Fruit fly (Drosophila melanogaster) whole organism, prepupa: ENCODE results near the gene CG43886.

Experiments used
- CG10669 ChIP-seq: fragments of 200-800 bp; sonication (Bioruptor generic); optimal IDR thresholded peaks from 3 replicates; lab custom pipeline; 2018; ENCODE audit warnings: missing biosample characterization, mild to moderate bottlenecking, missing genetic modification characterization, moderate library complexity
- CG11294 ChIP-seq: fragments of 200-800 bp; sonication (Bioruptor generic); IDR thresholded peaks from 2 replicates; pipeline ENCODE4 v1.3.6; 2022; ENCODE audit warnings: missing biosample characterization, missing genetic modification characterization
- CG11762 ChIP-seq: fragments of 200-800 bp; sonication (Bioruptor generic); optimal IDR thresholded peaks from 3 replicates; lab custom pipeline; 2016; ENCODE audit warnings: missing biosample characterization, missing genetic modification characterization; ENCODE audit not compliant: insufficient read depth
- CG11902 ChIP-seq: fragments of 200-800 bp; sonication (Bioruptor generic); optimal IDR thresholded peaks from 3 replicates; lab custom pipeline; 2016; ENCODE audit warnings: missing biosample characterization, missing genetic modification characterization
- CG15336 ChIP-seq: fragments of 200-800 bp; sonication (Bioruptor generic); IDR thresholded peaks from 2 replicates; pipeline ENCODE4 v1.3.6; 2022; ENCODE audit warnings: missing biosample characterization, missing genetic modification characterization
- CG1621 ChIP-seq: fragments of 200-800 bp; sonication (Bioruptor generic); optimal IDR thresholded peaks from 3 replicates; lab custom pipeline; 2018; ENCODE audit warnings: missing biosample characterization, mild to moderate bottlenecking, missing genetic modification characterization
- CG3032 ChIP-seq: fragments of 200-800 bp; optimal IDR thresholded peaks from 2 replicates; lab custom pipeline; 2019; ENCODE audit warnings: missing biosample characterization, mild to moderate bottlenecking, missing genetic modification characterization, moderate library complexity
- CG31627 ChIP-seq: fragments of 200-800 bp; sonication (Bioruptor generic); optimal IDR thresholded peaks from 3 replicates; lab custom pipeline; 2016; ENCODE audit warnings: missing biosample characterization, missing genetic modification characterization
- CG32006 ChIP-seq: fragments of 200-800 bp; sonication (Bioruptor generic); optimal IDR thresholded peaks from 3 replicates; lab custom pipeline; 2017; ENCODE audit warnings: missing biosample characterization, mild to moderate bottlenecking, missing genetic modification characterization
- CG34406 ChIP-seq: fragments of 200-800 bp; sonication (Bioruptor generic); optimal IDR thresholded peaks from 3 replicates; lab custom pipeline; 2016; ENCODE audit warnings: missing biosample characterization, missing genetic modification characterization
- CG4318 ChIP-seq: fragments of 200-800 bp; sonication (Bioruptor generic); optimal IDR thresholded peaks from 3 replicates; lab custom pipeline; 2017; ENCODE audit warnings: missing biosample characterization, mild to moderate bottlenecking, missing genetic modification characterization
- CG6276 ChIP-seq: fragments of 200-800 bp; sonication (Bioruptor generic); optimal IDR thresholded peaks from 2 replicates; lab custom pipeline; 2017; ENCODE audit warnings: missing biosample characterization, mild to moderate bottlenecking, missing genetic modification characterization
- CG6792 ChIP-seq: fragments of 200-800 bp; sonication (Bioruptor generic); optimal IDR thresholded peaks from 3 replicates; lab custom pipeline; 2016; ENCODE audit warnings: missing biosample characterization, missing genetic modification characterization
- CG6808 ChIP-seq: fragments of 200-800 bp; sonication (Bioruptor generic); optimal IDR thresholded peaks from 3 replicates; lab custom pipeline; 2017; ENCODE audit warnings: missing biosample characterization, missing genetic modification characterization, mild to moderate bottlenecking, moderate library complexity, missing genetic modification reagents
- CG7368 ChIP-seq: fragments of 200-800 bp; sonication (Bioruptor generic); optimal IDR thresholded peaks from 3 replicates; lab custom pipeline; 2016; ENCODE audit warnings: missing biosample characterization, missing genetic modification characterization
- CG8319 ChIP-seq: fragments of 200-800 bp; sonication (Bioruptor generic); optimal IDR thresholded peaks from 3 replicates; lab custom pipeline; 2016; ENCODE audit warnings: missing biosample characterization, missing genetic modification characterization
- CG9139 ChIP-seq: fragments of 200-800 bp; sonication (Bioruptor generic); optimal IDR thresholded peaks from 3 replicates; lab custom pipeline; 2017; ENCODE audit warnings: missing biosample characterization, mild to moderate bottlenecking, missing genetic modification characterization
- Eip75B ChIP-seq: fragments of 200-800 bp; sonication (Bioruptor generic); optimal IDR thresholded peaks from 3 replicates; lab custom pipeline; 2016; ENCODE audit warnings: missing biosample characterization, missing genetic modification characterization
- Eip93F ChIP-seq: fragments of 200-800 bp; sonication (Bioruptor generic); optimal IDR thresholded peaks from 2 replicates; lab custom pipeline; 2016; ENCODE audit warnings: missing biosample characterization, mild to moderate bottlenecking, missing genetic modification characterization
- Ets21C ChIP-seq: fragments of 200-800 bp; sonication (Bioruptor generic); optimal IDR thresholded peaks from 3 replicates; lab custom pipeline; 2016; ENCODE audit warnings: missing biosample characterization, missing genetic modification characterization
- Ets96B ChIP-seq: fragments of 200-800 bp; optimal IDR thresholded peaks from 2 replicates; lab custom pipeline; 2019; ENCODE audit warnings: missing biosample characterization, mild to moderate bottlenecking, missing genetic modification characterization, moderate library complexity
- Gug ChIP-seq: fragments of 200-800 bp; sonication (Bioruptor generic); IDR thresholded peaks from 2 replicates; pipeline ENCODE4 v1.3.6; 2022; ENCODE audit warnings: missing biosample characterization, missing genetic modification characterization
- Hr38 ChIP-seq: sonication (Bioruptor generic); optimal IDR thresholded peaks from 2 replicates; lab custom pipeline; 2016; ENCODE audit warnings: missing biosample characterization, missing genetic modification characterization
- Hr39 ChIP-seq: fragments of 200-800 bp; sonication (Bioruptor generic); optimal IDR thresholded peaks from 2 replicates; lab custom pipeline; 2016; ENCODE audit warnings: missing biosample characterization, missing genetic modification characterization
- Hr4 ChIP-seq: fragments of 200-800 bp; sonication (Bioruptor generic); optimal IDR thresholded peaks from 3 replicates; lab custom pipeline; 2016; ENCODE audit warnings: missing biosample characterization, missing genetic modification characterization
- Lpt ChIP-seq: fragments of 200-800 bp; sonication (Bioruptor generic); optimal IDR thresholded peaks from 3 replicates; lab custom pipeline; 2016; ENCODE audit warnings: missing biosample characterization, missing genetic modification characterization
- OdsH ChIP-seq: fragments of 200-800 bp; sonication (Bioruptor generic); optimal IDR thresholded peaks from 3 replicates; lab custom pipeline; 2016; ENCODE audit warnings: missing biosample characterization, missing genetic modification characterization
- Smox ChIP-seq: fragments of 200-800 bp; sonication (Bioruptor generic); optimal IDR thresholded peaks from 3 replicates; lab custom pipeline; 2016; ENCODE audit warnings: missing biosample characterization, missing genetic modification characterization
- Sox102F ChIP-seq: fragments of 200-800 bp; sonication (Bioruptor generic); optimal IDR thresholded peaks from 2 replicates; lab custom pipeline; 2016; ENCODE audit warnings: missing biosample characterization, mild to moderate bottlenecking, missing genetic modification characterization
- Sox15 ChIP-seq: fragments of 200-800 bp; sonication (Bioruptor generic); optimal IDR thresholded peaks from 3 replicates; lab custom pipeline; 2016; ENCODE audit warnings: missing biosample characterization, missing genetic modification characterization
- cyc ChIP-seq: fragments of 200-800 bp; sonication (Bioruptor generic); optimal IDR thresholded peaks from 3 replicates; lab custom pipeline; 2016; ENCODE audit warnings: missing biosample characterization, missing genetic modification characterization
- dac ChIP-seq: fragments of 200-800 bp; sonication (Bioruptor generic); optimal IDR thresholded peaks from 2 replicates; lab custom pipeline; 2017; ENCODE audit warnings: missing biosample characterization, mild to moderate bottlenecking, missing genetic modification characterization
- dsx ChIP-seq: fragments of 200-800 bp; optimal IDR thresholded peaks from 3 replicates; lab custom pipeline; 2019; ENCODE audit warnings: missing biosample characterization, mild to moderate bottlenecking, missing genetic modification characterization, moderate library complexity; ENCODE audit not compliant: poor library complexity, severe bottlenecking
- eg ChIP-seq: fragments of 200-800 bp; sonication (Bioruptor generic); IDR thresholded peaks from 3 replicates; pipeline ENCODE4 v1.3.6; 2022; ENCODE audit warnings: missing biosample characterization, missing genetic modification characterization
- fd85E ChIP-seq: fragments of 200-800 bp; sonication (Bioruptor generic); optimal IDR thresholded peaks from 3 replicates; lab custom pipeline; 2016; ENCODE audit warnings: missing biosample characterization, missing genetic modification characterization
- fkh ChIP-seq: fragments of 200-800 bp; sonication (Bioruptor generic); optimal IDR thresholded peaks from 3 replicates; lab custom pipeline; 2017; ENCODE audit warnings: missing biosample characterization, mild to moderate bottlenecking, missing genetic modification characterization, moderate library complexity
- lz ChIP-seq: fragments of 200-800 bp; sonication (Bioruptor generic); optimal IDR thresholded peaks from 3 replicates; lab custom pipeline; 2016; ENCODE audit warnings: missing biosample characterization, missing genetic modification characterization
- net ChIP-seq: fragments of 200-800 bp; sonication (Bioruptor generic); optimal IDR thresholded peaks from 3 replicates; lab custom pipeline; 2016; ENCODE audit warnings: missing biosample characterization, missing genetic modification characterization
- pdm3 ChIP-seq: fragments of 200-800 bp; sonication (Bioruptor generic); optimal IDR thresholded peaks from 3 replicates; lab custom pipeline; 2016; ENCODE audit warnings: missing biosample characterization, missing genetic modification characterization
- salr ChIP-seq, 2 experiments: fragments of 200-800 bp; sonication (Bioruptor generic); optimal IDR thresholded peaks; 3 replicates each; lab custom pipeline; 2016 to 2018; ENCODE audit warnings: missing biosample characterization in 2 of 2, missing genetic modification characterization in 2 of 2, mild to moderate bottlenecking in 1 of 2
- spab ChIP-seq: fragments of 200-800 bp; sonication (Bioruptor generic); optimal IDR thresholded peaks from 2 replicates; lab custom pipeline; 2017; ENCODE audit warnings: missing biosample characterization, mild to moderate bottlenecking, missing genetic modification characterization, missing genetic modification reagents
- ss ChIP-seq, 2 experiments: fragments of 200-800 bp; sonication (Bioruptor generic); optimal IDR thresholded peaks; 2 replicates in 1 of 2; 3 replicates in 1 of 2; lab custom pipeline; 2017 to 2018; ENCODE audit warnings: mild to moderate bottlenecking in 2 of 2, missing biosample characterization in 2 of 2, missing genetic modification characterization in 2 of 2, moderate library complexity in 1 of 2
- vri ChIP-seq: fragments of 200-800 bp; sonication (Bioruptor generic); optimal IDR thresholded peaks from 3 replicates; lab custom pipeline; 2016; ENCODE audit warnings: missing biosample characterization, mild to moderate bottlenecking, missing genetic modification characterization

Gene CG43886

dm6 chr3L:8186627-8187396 lies 27.2 kb upstream of the CG43886 start, which contains the start of the genes ERR and Atg18a (continued):
- TF ChIP-seq dsx (GFP tag; lab: Kevin White, UChicago) (peak; percentile 65), CG8319 (GFP tag; lab: Kevin White, UChicago) (peak; percentile 82), Eip93F (GFP tag; lab: Kevin White, UChicago) (no peak), Smox (GFP tag; lab: Kevin White, UChicago) (no peak), CG6808 (GFP tag; lab: Kevin White, UChicago) (peak; percentile 58), CG31627 (peak; percentile 95), Ets96B (peak; percentile 75), CG32006 (GFP tag; lab: Kevin White, UChicago) (peak; percentile 89), ss (GFP tag; optimal IDR thresholded peaks at IDR 0.05; lab: Kevin White, UChicago) (peak in 1 of 2 experiments; percentile 67), spab (GFP tag; lab: Kevin White, UChicago) (no peak), CG11902 (GFP tag; lab: Kevin White, UChicago) (peak; percentile 91), CG3032 (tag; lab: Kevin White, UChicago) (peak; percentile 90), pdm3 (no peak)

- TF ChIP-seq OdsH (GFP tag; lab: Kevin White, UChicago) (peak; percentile 79), CG34406 (GFP tag; lab: Kevin White, UChicago) (peak; percentile 25), CG15336 (GFP tag; lab: Robert Waterston, UW) (0 out of 2 replicates have a peak, but pooled peaks have one; percentile 55), CG6808 (GFP tag; lab: Kevin White, UChicago) (peak; percentile 45), CG8319 (GFP tag; lab: Kevin White, UChicago) (peak; percentile 46), vri (GFP tag; lab: Kevin White, UChicago) (peak; percentile 58), CG3032 (tag; lab: Kevin White, UChicago) (peak; percentile 46), CG6792 (GFP tag; lab: Kevin White, UChicago) (peak; percentile 63), CG6276 (GFP tag; lab: Kevin White, UChicago) (no peak), salr (GFP tag; optimal IDR thresholded peaks at IDR 0.05; lab: Kevin White, UChicago) (peak; percentile 23 to 29), CG11762 (GFP tag; lab: Kevin White, UChicago) (peak; percentile 57), CG7368 (GFP tag; lab: Kevin White, UChicago) (peak; percentile 64), CG10669 (GFP tag; lab: Kevin White, UChicago) (peak; percentile 67), CG4318 (GFP tag; lab: Kevin White, UChicago) (peak; percentile 13), Ets21C (peak; percentile 21), eg (GFP tag; lab: Robert Waterston, UW) (peak; percentile 61; the same call in 2 of the 3 replicates), Hr38 (no peak), Eip93F (GFP tag; lab: Kevin White, UChicago) (no peak), cyc (peak; percentile 31), CG11294 (GFP tag; lab: Robert Waterston, UW) (peak; percentile 32; the same call in 1 of the 2 replicates), pdm3 (peak; percentile 68), net (GFP tag; lab: Kevin White, UChicago) (peak; percentile 55), CG9139 (GFP tag; lab: Kevin White, UChicago) (no peak), fd85E (GFP tag; lab: Kevin White, UChicago) (no peak), CG31627 (peak; percentile 28), lz (GFP tag; lab: Kevin White, UChicago) (peak; percentile 43), Lpt (GFP tag; lab: Kevin White, UChicago) (peak; percentile 40), Eip75B (GFP tag; lab: Kevin White, UChicago) (peak; percentile 63), dsx (GFP tag; lab: Kevin White, UChicago) (peak; percentile 36), Hr39 (GFP tag; lab: Kevin White, UChicago) (peak; percentile 52), spab (GFP tag; lab: Kevin White, UChicago) (peak; percentile 53), CG1621 (tag; lab: Kevin White, UChicago) (peak; percentile 44), Sox102F (GFP tag; lab: Kevin White, UChicago) (no peak), Sox15 (GFP tag; lab: Kevin White, UChicago) (peak; percentile 60), fkh (GFP tag; lab: Kevin White, UChicago) (peak; percentile 74), dac (GFP tag; lab: Kevin White, UChicago) (peak; percentile 14), CG11902 (GFP tag; lab: Kevin White, UChicago) (peak; percentile 51), Gug (GFP tag; lab: Robert Waterston, UW) (peak; percentile 64), Hr4 (GFP tag; lab: Kevin White, UChicago) (peak; percentile 74)
Measured at dm6 chr3L:8185263-8186227, 26.0 kb upstream of the CG43886 start.
